Fruit fly (Drosophila melanogaster) whole organism, embryonic: Measurements from ENCODE around the gene bnl.

Experiments used
- ATbp ChIP-seq: fragments of 200-800 bp; sonication (Bioruptor generic); optimal IDR thresholded peaks from 2 replicates; lab custom pipeline; 2017; ENCODE audit warnings: missing biosample characterization, mild to moderate bottlenecking, missing genetic modification characterization, missing genetic modification reagents
- Asciz ChIP-seq: fragments of 200-800 bp; sonication (Bioruptor generic); optimal IDR thresholded peaks from 2 replicates; lab custom pipeline; 2017; ENCODE audit warnings: missing biosample characterization, mild to moderate bottlenecking, missing genetic modification characterization, missing genetic modification reagents
- Atf6 ChIP-seq: fragments of 200-800 bp; sonication (Bioruptor generic); IDR thresholded peaks from 2 replicates; pipeline ENCODE4 v1.3.6; 2022; ENCODE audit warnings: missing biosample characterization, missing genetic modification characterization
- CG10366 ChIP-seq: fragments of 200-800 bp; sonication (Bioruptor generic); IDR thresholded peaks from 2 replicates; pipeline ENCODE4 v1.3.6; 2022; ENCODE audit warnings: missing biosample characterization, missing genetic modification characterization
- CG10543 ChIP-seq: fragments of 200-800 bp; sonication (Bioruptor generic); optimal IDR thresholded peaks from 3 replicates; lab custom pipeline; 2017; ENCODE audit warnings: missing biosample characterization, mild to moderate bottlenecking, missing genetic modification characterization, moderate library complexity
- CG11247 ChIP-seq: fragments of 200-800 bp; sonication (Bioruptor generic); IDR thresholded peaks from 2 replicates; pipeline ENCODE4 v1.3.6; 2022; ENCODE audit warnings: missing biosample characterization, missing genetic modification characterization
- CG12219 ChIP-seq: fragments of 200-800 bp; sonication (Bioruptor generic); optimal IDR thresholded peaks from 3 replicates; lab custom pipeline; 2018; ENCODE audit warnings: missing biosample characterization, mild to moderate bottlenecking, missing genetic modification characterization
- CG12236 ChIP-seq: fragments of 200-800 bp; sonication (Bioruptor generic); optimal IDR thresholded peaks from 2 replicates; lab custom pipeline; 2016; ENCODE audit warnings: missing biosample characterization, missing genetic modification characterization
- CG12299 ChIP-seq: fragments of 200-800 bp; sonication (Bioruptor generic); optimal IDR thresholded peaks from 2 replicates; lab custom pipeline; 2018; ENCODE audit warnings: missing biosample characterization, mild to moderate bottlenecking, missing genetic modification characterization
- CG14050 ChIP-seq: fragments of 200-800 bp; sonication (Bioruptor generic); IDR thresholded peaks from 3 replicates; pipeline ENCODE4 v1.3.6; 2022; ENCODE audit warnings: missing biosample characterization, missing genetic modification characterization
- CG14667 ChIP-seq: fragments of 200-800 bp; sonication (Bioruptor generic); IDR thresholded peaks from 2 replicates; pipeline ENCODE4 v1.3.6; 2022; ENCODE audit warnings: missing biosample characterization, missing genetic modification characterization
- CG15514 ChIP-seq: fragments of 200-800 bp; sonication (Bioruptor generic); optimal IDR thresholded peaks from 3 replicates; lab custom pipeline; 2017; ENCODE audit warnings: missing biosample characterization, missing genetic modification characterization, mild to moderate bottlenecking, moderate library complexity, missing genetic modification reagents
- CG15601 ChIP-seq: fragments of 200-800 bp; sonication (Bioruptor generic); optimal IDR thresholded peaks from 3 replicates; lab custom pipeline; 2019; ENCODE audit warnings: missing biosample characterization, mild to moderate bottlenecking, missing genetic modification characterization, moderate library complexity
- CG17802 ChIP-seq: fragments of 200-800 bp; sonication (Bioruptor generic); optimal IDR thresholded peaks from 2 replicates; lab custom pipeline; 2018; ENCODE audit warnings: missing biosample characterization, mild to moderate bottlenecking, missing genetic modification characterization, moderate library complexity
- CG18764 ChIP-seq: fragments of 200-800 bp; sonication (Bioruptor generic); optimal IDR thresholded peaks from 3 replicates; lab custom pipeline; 2016; ENCODE audit warnings: missing biosample characterization, missing genetic modification characterization
- CG2129 ChIP-seq: fragments of 200-800 bp; sonication (Bioruptor generic); IDR thresholded peaks from 2 replicates; pipeline ENCODE4 v1.3.6; 2022; ENCODE audit warnings: missing biosample characterization, missing genetic modification characterization; ENCODE audit not compliant: partially characterized antibody
- CG3065 ChIP-seq: fragments of 200-800 bp; sonication (Bioruptor generic); optimal IDR thresholded peaks from 2 replicates; lab custom pipeline; 2016; ENCODE audit warnings: missing biosample characterization, missing genetic modification characterization
- CG3407 ChIP-seq: fragments of 200-800 bp; sonication (Bioruptor generic); optimal IDR thresholded peaks from 2 replicates; lab custom pipeline; 2018; ENCODE audit warnings: missing biosample characterization, mild to moderate bottlenecking, missing genetic modification characterization
- CG4328 ChIP-seq: fragments of 200-800 bp; sonication (Bioruptor generic); optimal IDR thresholded peaks from 3 replicates; lab custom pipeline; 2017; ENCODE audit warnings: missing biosample characterization, missing genetic modification reagents, missing genetic modification characterization
- CG4360 ChIP-seq: fragments of 200-800 bp; sonication (Bioruptor generic); IDR thresholded peaks from 2 replicates; pipeline ENCODE4 v1.3.6; 2022; ENCODE audit warnings: missing biosample characterization, missing genetic modification characterization
- CG5245 ChIP-seq: fragments of 200-800 bp; sonication (Bioruptor generic); optimal IDR thresholded peaks from 3 replicates; lab custom pipeline; 2016; ENCODE audit warnings: missing biosample characterization, missing genetic modification characterization
- CG9876 ChIP-seq: fragments of 200-800 bp; sonication (Bioruptor generic); optimal IDR thresholded peaks from 2 replicates; lab custom pipeline; 2016; ENCODE audit warnings: missing biosample characterization, missing genetic modification characterization
- CoRest ChIP-seq: fragments of 200-800 bp; sonication (Bioruptor generic); optimal IDR thresholded peaks from 3 replicates; lab custom pipeline; 2018; ENCODE audit warnings: missing biosample characterization, mild to moderate bottlenecking, missing genetic modification characterization, moderate library complexity
- Dek ChIP-seq: fragments of 200-800 bp; sonication (Bioruptor generic); optimal IDR thresholded peaks from 3 replicates; lab custom pipeline; 2019; ENCODE audit warnings: missing biosample characterization, mild to moderate bottlenecking, missing genetic modification characterization, moderate library complexity
- Dip2 ChIP-seq: fragments of 200-800 bp; sonication (Bioruptor generic); IDR thresholded peaks from 2 replicates; pipeline ENCODE4 v1.3.6; 2022; ENCODE audit warnings: missing biosample characterization, missing genetic modification characterization
- Dref ChIP-seq: fragments of 200-800 bp; sonication (Bioruptor generic); IDR thresholded peaks from 2 replicates; pipeline ENCODE4 v1.3.6; 2022; ENCODE audit warnings: missing biosample characterization, missing genetic modification characterization
- Fer1 ChIP-seq: fragments of 200-800 bp; sonication (Bioruptor generic); optimal IDR thresholded peaks from 2 replicates; lab custom pipeline; 2017; ENCODE audit warnings: missing biosample characterization, mild to moderate bottlenecking, missing genetic modification characterization
- HHEX ChIP-seq: fragments of 200-800 bp; sonication (Bioruptor generic); optimal IDR thresholded peaks from 3 replicates; lab custom pipeline; 2017; ENCODE audit warnings: missing biosample characterization, mild to moderate bottlenecking, missing genetic modification characterization, missing genetic modification reagents
- Hr78 ChIP-seq, 2 experiments: fragments of 200-800 bp in 1 of 2; fragments of >200 bp in 1 of 2; sonication (Bioruptor generic) in 1 of 2; optimal IDR thresholded peaks; 2 replicates each; lab custom pipeline; 2017 to 2019; ENCODE audit warnings: missing biosample characterization in 2 of 2, missing genetic modification characterization in 2 of 2, mild to moderate bottlenecking in 1 of 2, moderate library complexity in 1 of 2
- MESR4 ChIP-seq: fragments of 200-800 bp; sonication (Bioruptor generic); optimal IDR thresholded peaks from 2 replicates; lab custom pipeline; 2018; ENCODE audit warnings: missing biosample characterization, mild to moderate bottlenecking, missing genetic modification characterization, moderate library complexity
- Neu2 ChIP-seq: fragments of 200-800 bp; sonication (Bioruptor generic); optimal IDR thresholded peaks from 3 replicates; lab custom pipeline; 2016; ENCODE audit warnings: missing biosample characterization, missing genetic modification characterization, borderline replicate concordance
- Poxn ChIP-seq: fragments of 200-800 bp; sonication (Bioruptor generic); IDR thresholded peaks from 2 replicates; pipeline ENCODE4 v1.3.6; 2022; ENCODE audit warnings: missing biosample characterization, missing genetic modification characterization
- Sry-δ ChIP-seq: fragments of 200-800 bp; sonication (Bioruptor generic); optimal IDR thresholded peaks from 2 replicates; lab custom pipeline; 2016; ENCODE audit warnings: missing biosample characterization, missing genetic modification characterization
- YL-1 ChIP-seq: fragments of 200-800 bp; sonication (Bioruptor generic); optimal IDR thresholded peaks from 3 replicates; lab custom pipeline; 2017; ENCODE audit warnings: missing biosample characterization, mild to moderate bottlenecking, missing genetic modification characterization
- ap ChIP-seq: fragments of 200-800 bp; sonication (Bioruptor generic); IDR thresholded peaks from 2 replicates; pipeline ENCODE4 v1.3.6; 2022; ENCODE audit warnings: missing biosample characterization, missing genetic modification characterization
- bbx ChIP-seq: fragments of 200-800 bp; sonication (Bioruptor generic); IDR thresholded peaks from 2 replicates; pipeline ENCODE4 v1.3.6; 2022; ENCODE audit warnings: missing biosample characterization, missing genetic modification characterization; ENCODE audit not compliant: partially characterized antibody
- ham ChIP-seq: fragments of 200-800 bp; sonication (Bioruptor generic); IDR thresholded peaks from 2 replicates; pipeline ENCODE4 v1.3.6; 2022; ENCODE audit warnings: missing biosample characterization, missing genetic modification characterization
- hb ChIP-seq: fragments of 200-800 bp; sonication (Bioruptor generic); IDR thresholded peaks from 3 replicates; pipeline ENCODE4 v1.3.6; 2022; ENCODE audit warnings: missing biosample characterization, missing genetic modification characterization; ENCODE audit not compliant: partially characterized antibody
- insv ChIP-seq, 2 experiments: fragments of 200-800 bp; sonication (Bioruptor generic); optimal IDR thresholded peaks; 3 replicates each; lab custom pipeline; 2016 to 2018; ENCODE audit warnings: missing biosample characterization in 2 of 2, missing genetic modification characterization in 2 of 2
- kah ChIP-seq: fragments of 200-800 bp; sonication (Bioruptor generic); optimal IDR thresholded peaks from 2 replicates; lab custom pipeline; 2018; ENCODE audit warnings: missing biosample characterization, mild to moderate bottlenecking, missing genetic modification characterization
- lov ChIP-seq, 2 experiments: fragments of 200-800 bp in 1 of 2; fragments of >200 bp in 1 of 2; sonication (Bioruptor generic) in 1 of 2; IDR thresholded peaks in 1 of 2; optimal IDR thresholded peaks in 1 of 2; 2 replicates in 1 of 2; 3 replicates in 1 of 2; pipeline versions ENCODE4 v1.3.6 to Lab custom; 2017 to 2022; ENCODE audit warnings: missing biosample characterization in 1 of 2, missing genetic modification characterization in 1 of 2
- nmo ChIP-seq: fragments of 200-800 bp; sonication (Bioruptor generic); optimal IDR thresholded peaks from 2 replicates; lab custom pipeline; 2018; ENCODE audit warnings: missing biosample characterization, mild to moderate bottlenecking, missing genetic modification characterization, moderate library complexity
- prd ChIP-seq, 3 experiments: fragments of >200 bp in 2 of 3; fragments of 200-800 bp in 1 of 3; sonication (Bioruptor generic) in 1 of 3; optimal IDR thresholded peaks in 2 of 3; IDR thresholded peaks in 1 of 3; 2 replicates in 2 of 3; 3 replicates in 1 of 3; pipeline versions ENCODE4 v1.3.6 to Lab custom; 2017 to 2022; ENCODE audit warnings: missing biosample characterization in 1 of 3, missing genetic modification characterization in 1 of 3
- ro ChIP-seq: fragments of 200-800 bp; sonication (Bioruptor generic); IDR thresholded peaks from 2 replicates; pipeline ENCODE4 v1.3.6; 2022; ENCODE audit warnings: missing biosample characterization, missing genetic modification characterization
- salm ChIP-seq: fragments of 200-800 bp; sonication (Bioruptor generic); optimal IDR thresholded peaks from 2 replicates; lab custom pipeline; 2018; ENCODE audit warnings: missing biosample characterization, mild to moderate bottlenecking, missing genetic modification characterization
- sob ChIP-seq: fragments of 200-800 bp; sonication (Bioruptor generic); IDR thresholded peaks from 2 replicates; pipeline ENCODE4 v1.3.6; 2022; ENCODE audit warnings: missing biosample characterization, missing genetic modification characterization
- twi ChIP-seq: fragments of 200-800 bp; optimal IDR thresholded peaks from 2 replicates; lab custom pipeline; 2019; ENCODE audit warnings: missing biosample characterization, mild to moderate bottlenecking, missing genetic modification characterization, moderate library complexity
- zfh1 ChIP-seq: fragments of 200-800 bp; sonication (Bioruptor generic); IDR thresholded peaks from 3 replicates; pipeline ENCODE4 v1.3.6; 2022; ENCODE audit warnings: missing biosample characterization, missing genetic modification characterization

The bnl gene

dm6 chr3R:19836687-19837086, at the start of gene bnl (continued):
- TF ChIP-seq kah (GFP tag; lab: Kevin White, UChicago) (peak; percentile 77), ro (GFP tag; lab: Robert Waterston, UW) (no peak), ATbp (GFP tag; lab: Kevin White, UChicago) (no peak), CG11247 (GFP tag; lab: Robert Waterston, UW) (no peak), CG9876 (GFP tag; lab: Kevin White, UChicago) (peak; percentile 50), twi (tag; lab: Kevin White, UChicago) (peak; percentile 36), CG10366 (GFP tag; lab: Robert Waterston, UW) (peak; percentile 45; the same call in 1 of the 2 replicates), Sry-δ (peak; percentile 22), salm (tag; lab: Kevin White, UChicago) (peak; percentile 56), CG3407 (GFP tag; lab: Kevin White, UChicago) (no peak), zfh1 (GFP tag; lab: Robert Waterston, UW) (0 out of 3 replicates have a peak, but pooled peaks have one; percentile 32), lov (optimal IDR thresholded peaks at IDR 0.05; lab: Kevin White, UChicago) (no peak), lov (GFP tag; IDR thresholded peaks at IDR 0.05; lab: Robert Waterston, UW) (peak; percentile 53; the same call in 2 of the 3 replicates), CG4328 (GFP tag; lab: Kevin White, UChicago) (no peak), YL-1 (GFP tag; lab: Kevin White, UChicago) (no peak), Fer1 (peak; percentile 56), Hr78 (GFP tag; optimal IDR thresholded peaks at IDR 0.05; lab: Kevin White, UChicago) (peak in 1 of 2 experiments; percentile 20), Asciz (GFP tag; lab: Kevin White, UChicago) (peak; percentile 6), Neu2 (peak; percentile 21), CG5245 (GFP tag; lab: Kevin White, UChicago) (peak; percentile 33), ap (GFP tag; lab: Robert Waterston, UW) (no peak), CG14050 (GFP tag; lab: Robert Waterston, UW) (peak; percentile 43; the same call in 1 of the 3 replicates), CG17802 (tag; lab: Kevin White, UChicago) (no peak), hb (GFP tag; lab: Robert Waterston, UW) (no peak), CoRest (peak; percentile 53), nmo (GFP tag; lab: Kevin White, UChicago) (peak; percentile 11), CG15601 (tag; lab: Kevin White, UChicago) (peak; percentile 2), insv (GFP tag; optimal IDR thresholded peaks at IDR 0.05; lab: Kevin White, UChicago) (peak in 1 of 2 experiments; percentile 39), CG4360 (peak; percentile 51; the same call in 1 of the 2 replicates), MESR4 (peak; percentile 40), Atf6 (GFP tag; lab: Robert Waterston, UW) (peak; percentile 61), HHEX (GFP tag; lab: Kevin White, UChicago) (peak; percentile 25), Poxn (GFP tag; lab: Robert Waterston, UW) (no peak), Dref (GFP tag; lab: Robert Waterston, UW) (no peak), prd (optimal IDR thresholded peaks at IDR 0.05; lab: Kevin White, UChicago) (no peak), prd (GFP tag; IDR thresholded peaks at IDR 0.05; lab: Robert Waterston, UW) (peak; percentile 53; the same call in 2 of the 3 replicates), CG3065 (GFP tag; lab: Kevin White, UChicago) (no peak), CG12219 (GFP tag; lab: Kevin White, UChicago) (peak; percentile 52), sob (GFP tag; lab: Robert Waterston, UW) (peak; percentile 72; the same call in 1 of the 2 replicates), CG12299 (tag; lab: Kevin White, UChicago) (peak; percentile 49), CG14667 (GFP tag; lab: Robert Waterston, UW) (no peak), CG2129 (GFP tag; lab: Robert Waterston, UW) (no peak), CG10543 (GFP tag; lab: Kevin White, UChicago) (peak; percentile 69), Dek (peak; percentile 18), CG18764 (no peak), CG12236 (GFP tag; lab: Kevin White, UChicago) (no peak), CG15514 (GFP tag; lab: Kevin White, UChicago) (peak; percentile 35), ham (GFP tag; lab: Robert Waterston, UW) (no peak), Dip2 (GFP tag; lab: Robert Waterston, UW) (no peak), bbx (peak; percentile 76)
